Worm (Caenorhabditis elegans): ENCODE data around the gene F08A7.1.

F08A7.1 gene

ce11 chrIV:17437038-17437437 lies 3.4 kb upstream of the F08A7.1 start, which contains the start of gene C06A12.8:
C06A12.8 (plus strand) TSS chrIV:17437338.
- TF ChIP-seq ZK337.2 (GFP tag; IDR thresholded peaks at IDR 0.05): no peak
- no peak for TF ChIP-seq duxl-1 (tag; optimal IDR thresholded peaks at IDR 0.05; ENCODE audit: poor library complexity)
- TF ChIP-seq ceh-28 (tag; optimal IDR thresholded peaks at IDR 0.05): no peak
- no peak for TF ChIP-seq fkh-10 (GFP tag; optimal IDR thresholded peaks at IDR 0.05)
- TF ChIP-seq nhr-76 (tag; optimal IDR thresholded peaks at IDR 0.05): no peak
- TF ChIP-seq zip-11 (GFP tag; IDR thresholded peaks at IDR 0.05): no peak
- no peak for TF ChIP-seq nhr-11 (tag; optimal IDR thresholded peaks at IDR 0.05)
- no peak for TF ChIP-seq nhr-6 (tag; optimal IDR thresholded peaks at IDR 0.05)
- no peak for TF ChIP-seq nhr-41 (GFP tag; IDR thresholded peaks at IDR 0.05)
- no peak for TF ChIP-seq F10B5.3 (tag; optimal IDR thresholded peaks at IDR 0.05)
- TF ChIP-seq rbr-2 (tag; optimal IDR thresholded peaks at IDR 0.05): no peak
- TF ChIP-seq vab-7 (GFP tag; IDR thresholded peaks at IDR 0.05): no peak
- TF ChIP-seq nhr-48 (tag; optimal IDR thresholded peaks at IDR 0.05): no peak
- TF ChIP-seq R02D3.7 (tag; optimal IDR thresholded peaks at IDR 0.05): no peak
- no peak for TF ChIP-seq spr-1 (tag; optimal IDR thresholded peaks at IDR 0.05)
- no peak for TF ChIP-seq unc-62 (GFP tag; optimal IDR thresholded peaks at IDR 0.05 in 1 of 2)
- TF ChIP-seq unc-62 (tag; optimal IDR thresholded peaks at IDR 0.05): no peak

ce11 chrIV:17440001-17440400 lies 406 bp upstream of the F08A7.1 start, which contains the start of gene C06A12.19:
C06A12.19 (minus strand) TSS chrIV:17440101.
- TF ChIP-seq D1046.2 (GFP tag; IDR thresholded peaks at IDR 0.05) (no peak), mxl-3 (GFP tag; optimal IDR thresholded peaks at IDR 0.05) (no peak), nhr-10 (tag; optimal IDR thresholded peaks at IDR 0.05) (no peak), aha-1 (tag) (peak; percentile 57)

DNA sequence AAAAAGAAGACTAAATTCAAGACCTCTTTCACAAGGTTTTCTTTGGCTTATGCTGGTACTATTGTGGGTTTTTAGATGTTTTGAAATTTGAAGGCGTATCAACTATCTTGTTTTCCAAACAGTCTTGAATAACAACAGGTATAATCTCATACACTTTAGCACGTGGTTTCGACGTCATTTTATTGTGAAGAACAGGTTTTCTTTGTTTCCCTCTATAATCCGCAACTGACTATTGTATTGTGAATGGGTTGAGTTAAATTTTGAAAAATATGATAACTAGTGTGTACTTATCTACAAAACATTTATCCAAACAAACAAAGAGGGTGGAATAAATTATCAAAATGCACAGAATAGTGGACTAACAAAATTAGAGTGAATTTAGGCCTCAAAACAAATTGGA lies 853 bp downstream of the F08A7.1 start:
- TF ChIP-seq mep-1 (tag; optimal IDR thresholded peaks at IDR 0.05) (no peak), hlh-30 (tag; optimal IDR thresholded peaks at IDR 0.05; ENCODE audit: insufficient read depth) (peak; percentile 60), nhr-76 (tag; optimal IDR thresholded peaks at IDR 0.05) (no peak), daf-16 (GFP tag; optimal IDR thresholded peaks at IDR 0.05) (no peak), daf-16 (tag; optimal IDR thresholded peaks at IDR 0.05) (peak; percentile 46), dve-1 (tag; optimal IDR thresholded peaks at IDR 0.05; ENCODE audit: insufficient read depth) (peak; percentile 51), tra-1 (GFP tag; IDR thresholded peaks at IDR 0.05) (no peak), madf-5 (GFP tag; IDR thresholded peaks at IDR 0.05) (no peak), mdl-1 (tag; optimal IDR thresholded peaks at IDR 0.05) (peak in 1 of 2 experiments; percentile 52), egl-43 (GFP tag; IDR thresholded peaks at IDR 0.05) (no peak)

ce11 chrIV:17442503-17442902 lies 2.1 kb downstream of the F08A7.1 start, which contains the start of gene F11E6.11:
F11E6.11 (plus strand) TSS chrIV:17442827.
- TF ChIP-seq nhr-28 (tag; optimal IDR thresholded peaks at IDR 0.05): peak; percentile 23
- TF ChIP-seq hlh-30 (tag; optimal IDR thresholded peaks at IDR 0.05; ENCODE audit: insufficient read depth): peak; percentile 77
- TF ChIP-seq hlh-11 (tag; optimal IDR thresholded peaks at IDR 0.05): peak; percentile 4
- TF ChIP-seq dve-1 (tag; optimal IDR thresholded peaks at IDR 0.05; ENCODE audit: insufficient read depth): peak; percentile 40
- TF ChIP-seq nhr-11 (tag; optimal IDR thresholded peaks at IDR 0.05): no peak
- no peak for TF ChIP-seq fos-1 (tag; optimal IDR thresholded peaks at IDR 0.05)
- no peak for TF ChIP-seq nhr-10 (tag; optimal IDR thresholded peaks at IDR 0.05)
- peak in 1 of 2 experiments; percentile 20 for TF ChIP-seq mdl-1 (tag; optimal IDR thresholded peaks at IDR 0.05)

DNA sequence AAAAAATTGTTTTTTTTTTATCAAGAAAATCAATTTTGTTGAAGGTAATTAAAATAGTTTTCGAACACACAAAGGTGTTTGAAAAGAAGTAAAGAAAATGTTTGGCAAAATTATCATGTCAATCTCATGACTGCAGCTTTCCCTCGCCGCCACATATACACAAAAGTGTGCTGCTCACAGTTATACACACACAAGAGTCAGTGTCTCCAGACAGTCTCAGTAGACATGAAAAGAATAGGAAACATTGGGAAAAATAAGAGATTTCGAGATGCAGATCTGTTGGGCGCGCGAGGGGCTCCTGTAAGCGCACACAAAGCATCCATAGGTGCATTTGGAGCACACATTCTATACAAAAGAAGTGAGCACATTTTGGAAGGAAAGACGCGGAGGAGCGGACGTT lies 7.9 kb downstream of the F08A7.1 start:
- TF ChIP-seq daf-8 (GFP tag; IDR thresholded peaks at IDR 0.05): no peak
- TF ChIP-seq mdt-29 (GFP tag; IDR thresholded peaks at IDR 0.05): no peak
- peak; percentile 64 for TF ChIP-seq dve-1 (tag; optimal IDR thresholded peaks at IDR 0.05; ENCODE audit: insufficient read depth)
- no peak for TF ChIP-seq tag-97 (GFP tag; IDR thresholded peaks at IDR 0.05)

Data from whole organism, L4 larva.